Worm (Caenorhabditis elegans) whole organism, L1 larva: ENCODE measurements around the gene T06F4.1.

ENCODE experiments used
- ama-1 ChIP-seq: fragments of 150-350 bp; optimal IDR thresholded peaks from 2 replicates; lab custom pipeline; 2014
- elt-2 ChIP-seq: sonication (generic microtip); optimal IDR thresholded peaks from 2 replicates; lab custom pipeline; 2016; ENCODE audit warnings: missing genetic modification characterization, mild to moderate bottlenecking, inconsistent platforms, missing compliant biosample characterization, missing genetic modification reagents
- fkh-10 ChIP-seq: sonication (generic microtip); optimal IDR thresholded peaks from 2 replicates; lab custom pipeline; 2017; ENCODE audit warnings: missing biosample characterization, missing genetic modification reagents, missing genetic modification characterization
- hlh-4 ChIP-seq: sonication (generic microtip); optimal IDR thresholded peaks from 2 replicates; lab custom pipeline; 2016; ENCODE audit warnings: mild to moderate bottlenecking, missing genetic modification characterization, missing compliant biosample characterization
- nhr-237 ChIP-seq: fragments of 150-350 bp; optimal IDR thresholded peaks from 2 replicates; lab custom pipeline; 2014; ENCODE audit warnings: missing biosample characterization, missing genetic modification characterization
- snpc-4 ChIP-seq: fragments of 150-350 bp; optimal IDR thresholded peaks from 2 replicates; lab custom pipeline; 2014; ENCODE audit warnings: missing biosample characterization, missing genetic modification characterization
- unc-62 ChIP-seq: fragments of 150-350 bp; optimal IDR thresholded peaks from 2 replicates; lab custom pipeline; 2014; ENCODE audit warnings: missing biosample characterization, missing genetic modification reagents, missing genetic modification characterization
- vab-15 ChIP-seq: sonication (generic microtip); optimal IDR thresholded peaks from 2 replicates; lab custom pipeline; 2017; ENCODE audit warnings: missing genotype, mild to moderate bottlenecking, missing genetic modification characterization, missing compliant biosample characterization
- ztf-4 ChIP-seq: fragments of 150-350 bp; optimal IDR thresholded peaks from 2 replicates; lab custom pipeline; 2014; ENCODE audit warnings: missing biosample characterization, missing genetic modification characterization

DNA sequence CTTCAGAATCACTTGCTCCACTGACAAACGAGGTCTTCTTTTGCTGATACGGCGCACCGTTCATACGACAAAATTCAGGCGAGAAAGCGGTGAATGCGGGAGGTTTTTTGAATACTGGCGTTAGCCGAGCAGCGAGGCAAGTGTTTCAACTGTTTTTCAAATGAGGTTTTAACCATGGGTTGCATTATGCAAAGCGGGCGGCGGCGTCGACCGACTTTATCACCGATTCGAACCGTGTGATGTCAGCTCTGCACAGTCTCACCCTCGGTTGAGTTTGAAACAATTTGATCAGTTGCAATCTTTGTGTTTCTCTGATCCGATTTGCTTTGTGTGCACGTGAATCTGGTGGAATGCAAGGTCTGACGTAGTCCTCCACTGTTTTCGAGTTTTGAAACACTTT is 21.3 kb upstream of the T06F4.1 start, which contains the start of gene clh-4:
- TF ChIP-seq vab-15 (tag; lab: Kevin White, UChicago) = no peak
- TF ChIP-seq unc-62 (GFP tag; lab: Kevin White, UChicago) = no peak
- no peak for TF ChIP-seq snpc-4 (tag; lab: Kevin White, UChicago)
- TF ChIP-seq elt-2 (tag; lab: Kevin White, UChicago) = no peak
- no peak for TF ChIP-seq ztf-4
- no peak for TF ChIP-seq nhr-237 (tag; lab: Kevin White, UChicago)
- TF ChIP-seq ama-1 (lab: Kevin White, UChicago) = no peak
- no peak for TF ChIP-seq fkh-10 (GFP tag; lab: Kevin White, UChicago)
- no peak for TF ChIP-seq hlh-4 (tag; lab: Kevin White, UChicago)
